Worm (Caenorhabditis elegans): ENCODE data around the gene ugt-58.
A peak's percentile ranks its signal among the peaks of the same experiment; 100 is the strongest.

ugt-58 gene

ce11 chrII:9602566-9602965 is 16.0 kb upstream of the ugt-58 start:
- TF ChIP-seq nhr-6 (tag; optimal IDR thresholded peaks at IDR 0.05) (no peak), mbf-1 (tag; optimal IDR thresholded peaks at IDR 0.05) (no peak), lin-11 (tag; optimal IDR thresholded peaks at IDR 0.05) (no peak), zag-1 (tag; optimal IDR thresholded peaks at IDR 0.05) (no peak), Y55F3AM.14 (GFP tag; optimal IDR thresholded peaks at IDR 0.05) (no peak), peb-1 (tag; optimal IDR thresholded peaks at IDR 0.05) (no peak), ceh-82 (tag; optimal IDR thresholded peaks at IDR 0.05) (no peak), lin-39 (tag; optimal IDR thresholded peaks at IDR 0.05) (no peak), snpc-4 (tag; optimal IDR thresholded peaks at IDR 0.05) (no peak), unc-39 (tag; optimal IDR thresholded peaks at IDR 0.05) (no peak), gmeb-1 (tag; optimal IDR thresholded peaks at IDR 0.05) (peak; percentile 17), ztf-1 (GFP tag; conservative IDR thresholded peaks at IDR 0.05) (no peak), egl-27 (tag; optimal IDR thresholded peaks at IDR 0.05) (no peak), nhr-25 (tag; optimal IDR thresholded peaks at IDR 0.05) (no peak), dmd-4 (tag; optimal IDR thresholded peaks at IDR 0.05) (no peak), nhr-10 (tag; optimal IDR thresholded peaks at IDR 0.05) (no peak), ztf-4 (tag; optimal IDR thresholded peaks at IDR 0.05) (no peak), F13H6.1 (tag; optimal IDR thresholded peaks at IDR 0.05) (no peak), sem-4 (tag; optimal IDR thresholded peaks at IDR 0.05) (no peak), nhr-12 (tag; optimal IDR thresholded peaks at IDR 0.05) (no peak), C34F6.9 (tag; optimal IDR thresholded peaks at IDR 0.05) (no peak), unc-55 (GFP tag; optimal IDR thresholded peaks at IDR 0.05) (no peak), ama-1 (optimal IDR thresholded peaks at IDR 0.05) (no peak), blmp-1 (tag; optimal IDR thresholded peaks at IDR 0.05; ENCODE audit: insufficient read depth) (peak; percentile 45), alr-1 (tag; optimal IDR thresholded peaks at IDR 0.05) (no peak), mdl-1 (tag; optimal IDR thresholded peaks at IDR 0.05) (no peak), crh-2 (tag; optimal IDR thresholded peaks at IDR 0.05) (peak; percentile 42), nhr-21 (tag; optimal IDR thresholded peaks at IDR 0.05) (no peak), aly-2 (tag; optimal IDR thresholded peaks at IDR 0.05) (no peak), nhr-77 (tag; optimal IDR thresholded peaks at IDR 0.05) (no peak), R02D3.7 (tag; optimal IDR thresholded peaks at IDR 0.05) (no peak), ceh-16 (tag; optimal IDR thresholded peaks at IDR 0.05) (no peak), nhr-11 (tag; optimal IDR thresholded peaks at IDR 0.05) (no peak), unc-62 (GFP tag; optimal IDR thresholded peaks at IDR 0.05) (no peak), sma-9 (GFP tag; optimal IDR thresholded peaks at IDR 0.05) (peak; percentile 55), sma-9 (tag; optimal IDR thresholded peaks at IDR 0.05) (no peak)

- no peak for TF ChIP-seq alr-1 (tag; optimal IDR thresholded peaks at IDR 0.05)
- peak; percentile 86 for TF ChIP-seq nhr-25 (tag; optimal IDR thresholded peaks at IDR 0.05)
- no peak for TF ChIP-seq nhr-11 (tag; optimal IDR thresholded peaks at IDR 0.05)
- TF ChIP-seq ZK546.5 (tag; optimal IDR thresholded peaks at IDR 0.05): no peak
- no peak for TF ChIP-seq ama-1 (optimal IDR thresholded peaks at IDR 0.05)
- peak; percentile 9 for TF ChIP-seq lin-13 (GFP tag; optimal IDR thresholded peaks at IDR 0.05)
- TF ChIP-seq nhr-129 (tag; optimal IDR thresholded peaks at IDR 0.05): peak; percentile 86
- peak; percentile 68 for TF ChIP-seq blmp-1 (tag; optimal IDR thresholded peaks at IDR 0.05; ENCODE audit: insufficient read depth)
- TF ChIP-seq dmd-4 (tag; optimal IDR thresholded peaks at IDR 0.05): no peak
- peak; percentile 87 for TF ChIP-seq sma-9 (GFP tag; optimal IDR thresholded peaks at IDR 0.05)
- no peak for TF ChIP-seq sma-9 (tag; optimal IDR thresholded peaks at IDR 0.05)
- TF ChIP-seq ztf-11 (tag; optimal IDR thresholded peaks at IDR 0.05): no peak
- TF ChIP-seq sma-3 (GFP tag; optimal IDR thresholded peaks at IDR 0.05): peak; percentile 17
- peak; percentile 27 for TF ChIP-seq nhr-6 (tag; optimal IDR thresholded peaks at IDR 0.05)
- peak; percentile 3 to 70 for TF ChIP-seq mdl-1 (tag; optimal IDR thresholded peaks at IDR 0.05)
- peak in 1 of 2 experiments; percentile 60 for TF ChIP-seq lsy-2 (tag; optimal IDR thresholded peaks at IDR 0.05)
- TF ChIP-seq nhr-21 (tag; optimal IDR thresholded peaks at IDR 0.05): peak; percentile 12
- peak; percentile 54 for TF ChIP-seq gmeb-1 (tag; optimal IDR thresholded peaks at IDR 0.05)
- TF ChIP-seq sem-4 (tag; optimal IDR thresholded peaks at IDR 0.05): peak; percentile 72
- peak; percentile 75 for TF ChIP-seq crh-2 (tag; optimal IDR thresholded peaks at IDR 0.05)
- TF ChIP-seq C34F6.9 (tag; optimal IDR thresholded peaks at IDR 0.05): peak; percentile 36
- peak; percentile 72 for TF ChIP-seq ztf-4 (tag; optimal IDR thresholded peaks at IDR 0.05)
Observed at ce11 chrII:9601679-9602078, 15.1 kb upstream of the ugt-58 start.

Data from whole organism, L2 larva.